Worm (Caenorhabditis elegans) whole organism, L1 larva: Measurements from ENCODE around the gene shk-1.
A peak's percentile ranks its signal among the peaks of the same experiment; 100 is the strongest.

ENCODE experiments used
- C04F5.9 ChIP-seq: sonication (generic microtip); optimal IDR thresholded peaks from 2 replicates; lab custom pipeline; 2016; ENCODE audit warnings: missing genetic modification characterization, missing compliant biosample characterization
- C16A3.4 ChIP-seq: fragments of 150-350 bp; optimal IDR thresholded peaks from 2 replicates; lab custom pipeline; 2014; ENCODE audit warnings: missing biosample characterization, missing genetic modification characterization
- F16B12.6 ChIP-seq: fragments of 150-350 bp; optimal IDR thresholded peaks from 2 replicates; lab custom pipeline; 2014; ENCODE audit warnings: missing biosample characterization, missing genetic modification characterization
- blmp-1 ChIP-seq: fragments of 150-350 bp; optimal IDR thresholded peaks from 2 replicates; lab custom pipeline; 2014; ENCODE audit warnings: missing biosample characterization, missing genetic modification characterization
- ceh-63 ChIP-seq: fragments of 200-800 bp; sonication (Bioruptor generic); optimal IDR thresholded peaks from 2 replicates; lab custom pipeline; 2018; ENCODE audit warnings: mild to moderate bottlenecking, missing genetic modification characterization, missing compliant biosample characterization
- ceh-88 ChIP-seq: fragments of 200-800 bp; sonication (Bioruptor generic); IDR thresholded peaks from 2 replicates; pipeline ENCODE4 v1.3.6; 2022; ENCODE audit warnings: missing genetic modification characterization, missing compliant biosample characterization
- ceh-90 ChIP-seq: sonication (generic microtip); optimal IDR thresholded peaks from 2 replicates; lab custom pipeline; 2016; ENCODE audit warnings: missing genetic modification characterization, missing compliant biosample characterization
- ces-1 ChIP-seq: fragments of 150-350 bp; optimal IDR thresholded peaks from 2 replicates; lab custom pipeline; 2014; ENCODE audit warnings: missing biosample characterization, missing genetic modification reagents, missing genetic modification characterization
- dpl-1 ChIP-seq, 3 experiments: fragments of 150-350 bp in 2 of 3; sonication (generic microtip) in 1 of 3; optimal IDR thresholded peaks; 2 replicates each; lab custom pipeline; 2014 to 2017; ENCODE audit warnings: missing biosample characterization in 3 of 3, missing genetic modification characterization in 3 of 3, missing genetic modification reagents in 3 of 3
- dsc-1 ChIP-seq: sonication (generic microtip); optimal IDR thresholded peaks from 2 replicates; lab custom pipeline; 2016; ENCODE audit warnings: mild to moderate bottlenecking, missing genetic modification characterization, missing compliant biosample characterization
- efl-1 ChIP-seq, 4 experiments: fragments of 150-350 bp; optimal IDR thresholded peaks in 3 of 4; peaks in 1 of 4; 1 replicate in 1 of 4; 2 replicates in 3 of 4; lab custom pipeline; 2014; ENCODE audit warnings: missing biosample characterization in 2 of 4, missing genetic modification characterization in 2 of 4, missing genetic modification reagents in 2 of 4
- efl-3 ChIP-seq: fragments of 200-800 bp; sonication (Bioruptor generic); optimal IDR thresholded peaks from 2 replicates; lab custom pipeline; 2018; ENCODE audit warnings: mild to moderate bottlenecking, missing genetic modification characterization, missing compliant biosample characterization
- egl-27 ChIP-seq, 2 experiments: fragments of 150-350 bp in 1 of 2; sonication (generic microtip); optimal IDR thresholded peaks; 3 replicates each; lab custom pipeline; 2017 to 2018; ENCODE audit warnings: missing biosample characterization in 2 of 2, missing genetic modification characterization in 2 of 2, missing genetic modification reagents in 2 of 2
- elt-2 ChIP-seq: sonication (generic microtip); optimal IDR thresholded peaks from 2 replicates; lab custom pipeline; 2016; ENCODE audit warnings: missing genetic modification characterization, mild to moderate bottlenecking, inconsistent platforms, missing compliant biosample characterization, missing genetic modification reagents
- elt-3 ChIP-seq, 6 experiments: fragments of 150-350 bp in 1 of 6; sonication (generic microtip); optimal IDR thresholded peaks; 2 replicates each; lab custom pipeline; 2017 to 2018; ENCODE audit warnings: missing biosample characterization in 6 of 6, missing genetic modification characterization in 6 of 6, inconsistent platforms in 1 of 6
- fkh-10 ChIP-seq: sonication (generic microtip); optimal IDR thresholded peaks from 2 replicates; lab custom pipeline; 2017; ENCODE audit warnings: missing biosample characterization, missing genetic modification reagents, missing genetic modification characterization
- fkh-4 ChIP-seq: sonication (generic microtip); optimal IDR thresholded peaks from 2 replicates; lab custom pipeline; 2016; ENCODE audit warnings: missing compliant biosample characterization, missing genetic modification characterization, borderline replicate concordance
- fos-1 ChIP-seq: fragments of 150-350 bp; optimal IDR thresholded peaks from 2 replicates; lab custom pipeline; 2014; ENCODE audit warnings: missing biosample characterization, missing genetic modification characterization
- grh-1 ChIP-seq: fragments of 200-800 bp; sonication (Bioruptor generic); IDR thresholded peaks from 2 replicates; pipeline ENCODE4 v1.3.6; 2022; ENCODE audit warnings: missing genetic modification reagents, missing genetic modification characterization, missing compliant biosample characterization
- isw-1 ChIP-seq: fragments of 200-800 bp; sonication (Bioruptor generic); IDR thresholded peaks from 2 replicates; pipeline ENCODE4 v1.3.6; 2022; ENCODE audit warnings: missing genetic modification characterization, missing compliant biosample characterization
- jun-1 ChIP-seq: fragments of 150-350 bp; optimal IDR thresholded peaks from 2 replicates; lab custom pipeline; 2014; ENCODE audit warnings: missing biosample characterization, missing genetic modification reagents, missing genetic modification characterization
- lin-14 ChIP-seq: fragments of 200-800 bp; sonication (Bioruptor generic); optimal IDR thresholded peaks from 2 replicates; lab custom pipeline; 2018; ENCODE audit warnings: mild to moderate bottlenecking, missing genetic modification characterization, moderate library complexity, missing compliant biosample characterization
- lin-35 ChIP-seq, 2 experiments: fragments of 150-350 bp; optimal IDR thresholded peaks; 2 replicates each; lab custom pipeline; 2014; ENCODE audit warnings: missing biosample characterization in 2 of 2, missing genetic modification characterization in 2 of 2, missing genetic modification reagents in 2 of 2
- lsy-2 ChIP-seq, 2 experiments: fragments of 150-350 bp; optimal IDR thresholded peaks; 2 replicates each; lab custom pipeline; 2014; ENCODE audit warnings: missing biosample characterization in 2 of 2, missing genetic modification characterization in 2 of 2
- nhr-11 ChIP-seq: fragments of 150-350 bp; optimal IDR thresholded peaks from 2 replicates; lab custom pipeline; 2014; ENCODE audit warnings: missing biosample characterization, missing genetic modification characterization
- nhr-19 ChIP-seq: fragments of 200-800 bp; sonication (Bioruptor generic); conservative IDR thresholded peaks from 2 replicates; pipeline ENCODE4 v1.3.6; 2022; ENCODE audit warnings: missing genetic modification characterization, missing compliant biosample characterization
- nhr-20 ChIP-seq: sonication (generic microtip); optimal IDR thresholded peaks from 2 replicates; lab custom pipeline; 2016; ENCODE audit warnings: mild to moderate bottlenecking, missing genetic modification characterization, missing compliant biosample characterization
- nhr-71 ChIP-seq: sonication (generic microtip); optimal IDR thresholded peaks from 2 replicates; lab custom pipeline; 2016; ENCODE audit warnings: mild to moderate bottlenecking, missing genetic modification characterization, moderate library complexity, missing compliant biosample characterization
- nhr-76 ChIP-seq: sonication (generic microtip); optimal IDR thresholded peaks from 2 replicates; lab custom pipeline; 2017; ENCODE audit warnings: missing biosample characterization, missing genetic modification characterization
- nhr-85 ChIP-seq: sonication (generic microtip); peaks from one replicate; lab custom pipeline; 2016; ENCODE audit warnings: missing genetic modification characterization, inconsistent platforms, missing compliant biosample characterization
- nhr-90 ChIP-seq: sonication (generic microtip); optimal IDR thresholded peaks from 2 replicates; lab custom pipeline; 2016; ENCODE audit warnings: mild to moderate bottlenecking, missing genetic modification characterization, missing compliant biosample characterization; ENCODE audit not compliant: poor library complexity
- pag-3 ChIP-seq: sonication (generic microtip); optimal IDR thresholded peaks from 2 replicates; lab custom pipeline; 2017; ENCODE audit warnings: missing genetic modification characterization, mild to moderate bottlenecking, missing compliant biosample characterization, antibody characterized with exemption, borderline replicate concordance; ENCODE audit not compliant: insufficient read depth
- rnt-1 ChIP-seq: sonication (generic microtip); optimal IDR thresholded peaks from 2 replicates; lab custom pipeline; 2016; ENCODE audit warnings: mild to moderate bottlenecking, missing genetic modification characterization, moderate library complexity, missing compliant biosample characterization
- skn-1 ChIP-seq: fragments of 150-350 bp; optimal IDR thresholded peaks from 2 replicates; lab custom pipeline; 2014; ENCODE audit warnings: missing biosample characterization, missing genetic modification characterization
- snu-23 ChIP-seq: sonication (generic microtip); optimal IDR thresholded peaks from 2 replicates; lab custom pipeline; 2016; ENCODE audit warnings: missing genetic modification characterization, missing compliant biosample characterization
- swsn-7 ChIP-seq: sonication (generic microtip); optimal IDR thresholded peaks from 2 replicates; lab custom pipeline; 2016; ENCODE audit warnings: missing genetic modification characterization, missing compliant biosample characterization
- tbx-2 ChIP-seq: sonication (generic microtip); optimal IDR thresholded peaks from 2 replicates; lab custom pipeline; 2016; ENCODE audit warnings: missing genetic modification characterization, missing compliant biosample characterization
- unc-130 ChIP-seq: fragments of 150-350 bp; optimal IDR thresholded peaks from 2 replicates; lab custom pipeline; 2017; ENCODE audit warnings: missing biosample characterization, missing genetic modification characterization, inconsistent platforms
- unc-62 ChIP-seq: fragments of 150-350 bp; optimal IDR thresholded peaks from 2 replicates; lab custom pipeline; 2014; ENCODE audit warnings: missing biosample characterization, missing genetic modification reagents, missing genetic modification characterization
- xbp-1 ChIP-seq: sonication (generic microtip); optimal IDR thresholded peaks from 2 replicates; lab custom pipeline; 2016; ENCODE audit warnings: missing genetic modification characterization, missing compliant biosample characterization
- zag-1 ChIP-seq: fragments of 150-350 bp; optimal IDR thresholded peaks from 2 replicates; lab custom pipeline; 2014; ENCODE audit warnings: missing biosample characterization, missing genetic modification characterization
- zip-4 ChIP-seq: fragments of 200-800 bp; sonication (Bioruptor generic); optimal IDR thresholded peaks from 2 replicates; lab custom pipeline; 2018; ENCODE audit warnings: mild to moderate bottlenecking, missing genetic modification characterization, moderate library complexity, missing compliant biosample characterization

shk-1 gene

DNA sequence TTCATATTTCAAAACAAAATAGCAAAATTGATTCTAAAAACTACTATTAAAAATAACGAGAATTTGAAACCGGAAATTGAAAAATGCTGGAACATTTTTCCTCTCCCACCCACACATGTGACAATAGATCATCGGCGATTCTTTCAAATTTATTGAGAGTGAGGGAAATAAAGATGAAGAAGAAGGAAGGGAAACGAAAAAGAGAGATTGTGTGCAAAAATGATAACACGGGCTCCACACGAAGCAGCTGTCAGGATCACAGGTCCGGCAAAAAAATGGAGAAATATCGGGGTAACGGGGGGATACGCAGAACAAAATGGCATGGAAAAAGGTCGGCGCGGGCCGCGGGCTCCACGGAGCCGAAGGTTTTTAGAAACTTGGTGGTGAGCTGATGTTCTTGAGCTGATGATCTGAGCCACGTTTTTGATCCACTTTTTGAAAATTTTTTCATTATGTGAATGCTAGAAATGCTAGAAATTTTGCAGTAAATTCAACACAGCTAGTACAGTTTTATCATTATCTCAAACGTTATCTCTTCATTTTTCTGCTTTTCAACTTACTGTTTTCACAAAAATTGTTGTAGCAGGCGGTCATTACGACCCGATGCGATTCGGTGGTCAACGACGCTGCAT, at the start of gene shk-1:
TSS of gene shk-1 (plus strand) at position 582 of the 632 bp plus-strand sequence.
- TF ChIP-seq fkh-4 (tag; lab: Kevin White, UChicago) (no peak), pag-3 (tag; lab: Kevin White, UChicago) (peak; percentile 72), nhr-20 (tag; lab: Kevin White, UChicago) (peak; percentile 21), nhr-11 (tag; lab: Kevin White, UChicago) (peak; percentile 14), lin-14 (GFP tag; lab: Kevin White, UChicago) (peak; percentile 88), snu-23 (GFP tag; lab: Kevin White, UChicago) (peak; percentile 27), zag-1 (tag; lab: Kevin White, UChicago) (no peak), rnt-1 (tag; lab: Kevin White, UChicago) (peak; percentile 77), nhr-19 (peak; percentile 17; the same call in 1 of the 2 replicates), nhr-71 (tag; lab: Kevin White, UChicago) (peak; percentile 71), dsc-1 (no peak), ces-1 (GFP tag; lab: Kevin White, UChicago) (no peak), efl-3 (no peak), C16A3.4 (no peak), nhr-90 (tag; lab: Kevin White, UChicago) (no peak), lsy-2 (tag; optimal IDR thresholded peaks at IDR 0.05; lab: Kevin White, UChicago) (peak in 1 of 2 experiments; percentile 47), swsn-7 (tag; lab: Kevin White, UChicago) (peak; percentile 16), efl-1 (optimal IDR thresholded peaks at IDR 0.05; lab: Kevin White, UChicago) (no peak), efl-1 (GFP tag; optimal IDR thresholded peaks at IDR 0.05 in 1 of 2; lab: Kevin White, UChicago) (peak in 1 of 2 experiments; percentile 14), fos-1 (tag; lab: Kevin White, UChicago) (no peak)

DNA sequence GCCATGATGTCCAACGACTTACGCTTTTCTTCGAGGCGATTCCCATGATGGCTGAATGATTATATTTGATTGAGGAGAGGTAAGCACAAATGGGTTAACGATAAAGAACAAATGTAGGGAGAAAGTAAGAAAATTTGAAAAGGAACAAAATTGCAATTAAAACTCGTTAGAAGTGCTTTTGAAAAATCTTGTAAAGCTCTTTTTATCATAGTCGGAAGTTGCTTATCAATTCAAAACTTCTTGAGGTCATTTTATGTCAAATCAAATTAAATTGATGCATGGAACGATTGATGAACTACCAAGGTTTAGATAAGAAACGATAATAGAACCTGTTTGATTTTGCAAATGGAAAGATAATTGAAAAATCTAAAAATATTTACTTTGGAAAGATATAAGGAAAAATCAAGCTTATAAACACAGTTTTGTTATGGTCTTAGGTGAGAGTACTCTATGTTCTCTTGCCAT, 49.2 kb upstream of the shk-1 start, which contains the start of gene glt-5:
TSS of gene glt-5 (minus strand) at position 51 of the 465 bp plus-strand sequence.
- TF ChIP-seq elt-3 (tag; optimal IDR thresholded peaks at IDR 0.05; lab: Kevin White, UChicago) (peak in 5 of 6 experiments; percentile 16 to 71 (median 58)), grh-1 (GFP tag; lab: Robert Waterston, UW) (0 out of 2 replicates have a peak, but pooled peaks have one; percentile 16), nhr-85 (tag; lab: Kevin White, UChicago) (peak; percentile 51), egl-27 (tag; optimal IDR thresholded peaks at IDR 0.05; lab: Kevin White, UChicago) (no peak)

- TF ChIP-seq snu-23 (GFP tag; lab: Kevin White, UChicago): peak; percentile 8
- peak; percentile 12 for TF ChIP-seq nhr-71 (tag; lab: Kevin White, UChicago)
- peak; percentile 14 to 18 for TF ChIP-seq lsy-2 (tag; optimal IDR thresholded peaks at IDR 0.05; lab: Kevin White, UChicago)
- no peak for TF ChIP-seq xbp-1 (tag; lab: Kevin White, UChicago)
- peak in 1 of 2 experiments; percentile 27 for TF ChIP-seq efl-1 (optimal IDR thresholded peaks at IDR 0.05; lab: Kevin White, UChicago)
- TF ChIP-seq efl-1 (GFP tag; optimal IDR thresholded peaks at IDR 0.05 in 1 of 2; lab: Kevin White, UChicago): peak in 1 of 2 experiments; percentile 24
- TF ChIP-seq dpl-1 (GFP tag; optimal IDR thresholded peaks at IDR 0.05; lab: Kevin White, UChicago): peak in 2 of 3 experiments; percentile 3 to 18
- no peak for TF ChIP-seq elt-3 (tag; optimal IDR thresholded peaks at IDR 0.05; lab: Kevin White, UChicago)
- TF ChIP-seq unc-130 (tag; lab: Kevin White, UChicago): no peak
- TF ChIP-seq ceh-90 (tag; lab: Kevin White, UChicago): no peak
- peak in 1 of 2 experiments; percentile 55 for TF ChIP-seq lin-35 (GFP tag; optimal IDR thresholded peaks at IDR 0.05; lab: Kevin White, UChicago)
Measured at ce11 chrII:9713083-9713482, 44.9 kb upstream of the shk-1 start.

DNA sequence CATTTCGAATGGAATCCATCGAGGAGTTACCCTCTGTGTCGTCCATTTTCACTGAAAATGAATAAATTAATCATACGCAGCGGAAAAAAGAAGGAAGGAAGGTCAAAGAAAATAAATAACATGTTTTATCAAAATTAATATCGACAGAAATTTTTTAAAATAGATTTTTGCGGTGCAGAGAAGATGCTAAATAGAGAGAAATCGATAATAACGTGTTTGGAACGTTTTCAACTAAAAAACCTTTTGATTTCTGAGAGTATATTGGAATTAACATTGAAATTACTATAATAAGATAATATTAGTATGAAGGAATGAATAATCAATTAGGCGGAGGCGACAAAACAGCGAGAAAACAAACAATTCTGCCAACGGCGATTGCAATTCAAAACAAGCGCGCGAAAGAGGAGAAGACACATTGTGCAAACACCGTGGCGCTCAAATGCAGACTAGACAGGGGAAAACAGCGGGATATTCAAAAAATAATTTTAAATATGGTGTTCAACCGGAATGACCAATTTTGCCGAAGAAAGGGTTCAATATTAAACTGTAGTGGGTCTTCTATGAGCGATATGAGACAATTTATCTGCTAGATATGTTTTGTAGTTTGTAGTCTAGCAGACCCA, 41.5 kb upstream of the shk-1 start, which contains the start of gene wee-1.3:
TSS of gene wee-1.3 (minus strand) at position 51 of the 623 bp plus-strand sequence.
- no peak for TF ChIP-seq unc-62
- peak; percentile 99 for TF ChIP-seq F16B12.6 (tag; lab: Kevin White, UChicago)
- TF ChIP-seq skn-1: peak; percentile 83
- TF ChIP-seq tbx-2: peak; percentile 82
- no peak for TF ChIP-seq fkh-10 (GFP tag; lab: Kevin White, UChicago)
- no peak for TF ChIP-seq nhr-76 (tag; lab: Kevin White, UChicago)
- TF ChIP-seq C04F5.9 (tag; lab: Kevin White, UChicago): peak; percentile 81
- peak; percentile 79 for TF ChIP-seq nhr-19
- TF ChIP-seq ceh-88 (GFP tag; lab: Robert Waterston, UW): no peak
- peak; percentile 77 for TF ChIP-seq blmp-1 (tag; lab: Kevin White, UChicago)
- TF ChIP-seq elt-2 (tag; lab: Kevin White, UChicago): peak; percentile 7
- TF ChIP-seq jun-1 (tag; lab: Kevin White, UChicago): peak; percentile 78
- TF ChIP-seq ceh-63 (GFP tag; lab: Kevin White, UChicago): no peak
- peak; percentile 29 for TF ChIP-seq zip-4 (GFP tag; lab: Kevin White, UChicago)
- peak; percentile 76 for TF ChIP-seq lin-14 (GFP tag; lab: Kevin White, UChicago)
- TF ChIP-seq ceh-90 (tag; lab: Kevin White, UChicago): no peak
- TF ChIP-seq isw-1 (GFP tag; lab: Robert Waterston, UW): peak; percentile 79
